Worm (Caenorhabditis elegans): ENCODE data around the gene cfp-1.

DNA sequence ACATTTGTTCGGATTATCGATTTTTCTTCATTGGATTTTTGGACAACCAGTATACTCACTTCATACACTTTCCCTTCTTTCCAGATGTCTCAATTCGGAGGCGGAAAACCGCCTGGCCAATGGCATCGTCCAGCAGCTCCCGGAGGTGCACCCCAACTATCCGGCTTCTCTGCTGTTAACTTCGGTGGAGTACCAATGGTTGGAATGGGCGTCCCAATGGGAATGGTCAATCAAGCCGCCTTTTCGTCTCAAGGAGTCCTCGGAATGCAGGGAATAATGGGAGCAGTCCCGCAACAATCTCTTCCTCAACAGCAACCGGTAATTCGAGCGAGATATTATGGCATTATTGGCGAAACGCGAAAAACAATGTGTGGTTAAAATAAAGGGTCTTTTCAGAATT is 5.8 kb upstream of the cfp-1 start, which contains the start of gene ccar-1:
- no peak for TF ChIP-seq mdl-1 (tag; optimal IDR thresholded peaks at IDR 0.05)
- no peak for TF ChIP-seq nhr-76 (tag; optimal IDR thresholded peaks at IDR 0.05)
- TF ChIP-seq ceh-16 (tag; optimal IDR thresholded peaks at IDR 0.05) = no peak
- no peak for TF ChIP-seq nhr-77 (tag; optimal IDR thresholded peaks at IDR 0.05)
- no peak for TF ChIP-seq lin-39 (tag; optimal IDR thresholded peaks at IDR 0.05)
- no peak for TF ChIP-seq pqm-1 (tag; optimal IDR thresholded peaks at IDR 0.05)
- no peak for TF ChIP-seq lin-15B (tag; optimal IDR thresholded peaks at IDR 0.05)
